4 fruit fly cellular contexts compared by ENCODE assay signal in the genomic region with DNA sequence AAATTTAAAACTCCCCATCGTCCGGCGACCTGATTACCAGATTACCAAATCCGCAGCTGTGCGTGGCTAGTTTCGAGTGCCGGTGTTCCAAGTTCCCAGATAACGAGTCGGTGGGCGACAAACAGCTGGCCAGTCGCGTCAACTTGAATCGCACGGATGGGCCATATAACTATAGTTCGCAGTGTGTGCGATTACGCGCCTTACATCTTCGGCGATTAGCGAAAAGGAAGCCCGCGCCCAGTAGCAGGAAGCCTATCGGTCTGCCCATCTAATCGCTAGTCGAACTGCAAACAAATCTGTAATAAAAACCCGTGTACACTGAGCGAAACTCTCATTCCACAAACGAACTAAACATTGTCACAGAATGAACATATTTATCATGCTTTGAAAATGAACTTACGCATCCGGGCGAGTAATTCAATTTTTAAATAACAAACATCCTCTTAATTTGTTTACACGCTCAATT.
TF ChIP-seq lines count a peak whose summit lies in the region.

No protein-coding gene starts in this region.

- TF ChIP-seq CTCF in whole organism, embryonic (GFP tag; optimal IDR thresholded peaks at IDR 0.05; lab: Kevin White, UChicago): no peak

TF ChIP-seq in whole organism, embryonic, 481 proteins besides CTCF, POLR2A, EP300 and RAD21 (continues in another document):
- TF ChIP-seq chinmo (GFP tag; IDR thresholded peaks at IDR 0.05; lab: Robert Waterston, UW; ENCODE audit: partially characterized antibody) (no peak), grn (GFP tag; optimal IDR thresholded peaks at IDR 0.05; lab: Kevin White, UChicago) (peak; percentile 74), peb (GFP tag; IDR thresholded peaks at IDR 0.05; lab: Robert Waterston, UW) (no peak), CoRest (tag; optimal IDR thresholded peaks at IDR 0.05; lab: Kevin White, UChicago) (no peak), CG30403 (GFP tag; optimal IDR thresholded peaks at IDR 0.05; lab: Kevin White, UChicago) (peak; percentile 47), klu (GFP tag; IDR thresholded peaks at IDR 0.05; lab: Robert Waterston, UW) (no peak), MBD-R2 (GFP tag; IDR thresholded peaks at IDR 0.05; lab: Robert Waterston, UW) (no peak), CG10147 (GFP tag; optimal IDR thresholded peaks at IDR 0.05; lab: Kevin White, UChicago) (no peak), Spps (tag; optimal IDR thresholded peaks at IDR 0.05; lab: Kevin White, UChicago) (no peak), NK7.1 (GFP tag; optimal IDR thresholded peaks at IDR 0.05; lab: Kevin White, UChicago) (no peak), CG10431 (GFP tag; optimal IDR thresholded peaks at IDR 0.05; lab: Kevin White, UChicago) (no peak), Ptx1 (GFP tag; IDR thresholded peaks at IDR 0.05; lab: Robert Waterston, UW) (no peak), bigmax (GFP tag; optimal IDR thresholded peaks at IDR 0.05; lab: Kevin White, UChicago) (no peak), Hand (GFP tag; optimal IDR thresholded peaks at IDR 0.05; lab: Kevin White, UChicago) (no peak), CG7271 (tag; optimal IDR thresholded peaks at IDR 0.05; lab: Kevin White, UChicago) (no peak), Rfx (GFP tag; IDR thresholded peaks at IDR 0.05; lab: Robert Waterston, UW) (peak; percentile 21), CG17186 (GFP tag; optimal IDR thresholded peaks at IDR 0.05; lab: Kevin White, UChicago) (no peak), lab (GFP tag; optimal IDR thresholded peaks at IDR 0.05; lab: Kevin White, UChicago) (peak; percentile 41), Scr (GFP tag; IDR thresholded peaks at IDR 0.05; lab: Robert Waterston, UW; ENCODE audit: partially characterized antibody) (peak; percentile 15; the same call in 1 of the 2 replicates), CG2120 (GFP tag; optimal IDR thresholded peaks at IDR 0.05; lab: Kevin White, UChicago) (peak; percentile 61), ap (GFP tag; IDR thresholded peaks at IDR 0.05; lab: Robert Waterston, UW) (no peak)

TF ChIP-seq in whole organism, prepupa, 60 proteins besides CTCF, POLR2A, EP300 and RAD21:
- TF ChIP-seq CG6163 (GFP tag; IDR thresholded peaks at IDR 0.05; lab: Robert Waterston, UW) (0 out of 3 replicates have a peak, but pooled peaks have one; percentile 10), eg (GFP tag; IDR thresholded peaks at IDR 0.05; lab: Robert Waterston, UW) (peak; percentile 57; the same call in 1 of the 3 replicates), fkh (GFP tag; optimal IDR thresholded peaks at IDR 0.05; lab: Kevin White, UChicago) (peak; percentile 6), Hr4 (GFP tag; optimal IDR thresholded peaks at IDR 0.05; lab: Kevin White, UChicago) (peak; percentile 36), Hr39 (GFP tag; optimal IDR thresholded peaks at IDR 0.05; lab: Kevin White, UChicago) (no peak), acj6 (GFP tag; optimal IDR thresholded peaks at IDR 0.05; lab: Kevin White, UChicago) (no peak), pdm3 (GFP tag; optimal IDR thresholded peaks at IDR 0.05; lab: Kevin White, UChicago) (peak; percentile 5), Eip78C (GFP tag; lab: Kevin White, UChicago) (peak; percentile 31), CG32006 (GFP tag; optimal IDR thresholded peaks at IDR 0.05; lab: Kevin White, UChicago) (peak; percentile 43), fd59A (GFP tag; optimal IDR thresholded peaks at IDR 0.05; lab: Kevin White, UChicago) (no peak), spab (GFP tag; optimal IDR thresholded peaks at IDR 0.05; lab: Kevin White, UChicago) (no peak), achi (GFP tag; optimal IDR thresholded peaks at IDR 0.05; lab: Kevin White, UChicago) (peak; percentile 5)

TF ChIP-seq in whole organism, pupa, 21 proteins besides CTCF, POLR2A, EP300 and RAD21:
- TF ChIP-seq CG8159 (tag; optimal IDR thresholded peaks at IDR 0.05; lab: Kevin White, UChicago) (no peak), EcR (GFP tag; optimal IDR thresholded peaks at IDR 0.05; lab: Kevin White, UChicago) (no peak), fd96Ca (GFP tag; IDR thresholded peaks at IDR 0.05; lab: Robert Waterston, UW) (no peak), CG8301 (tag; optimal IDR thresholded peaks at IDR 0.05; lab: Kevin White, UChicago) (peak; percentile 3), gl (tag; optimal IDR thresholded peaks at IDR 0.05; lab: Kevin White, UChicago) (no peak), rn (GFP tag; IDR thresholded peaks at IDR 0.05; lab: Robert Waterston, UW) (no peak), Pif1A (GFP tag; optimal IDR thresholded peaks at IDR 0.05; lab: Kevin White, UChicago) (no peak), D1 (tag; optimal IDR thresholded peaks at IDR 0.05; lab: Kevin White, UChicago) (no peak), CG15710 (tag; optimal IDR thresholded peaks at IDR 0.05; lab: Kevin White, UChicago) (no peak), CG32121 (GFP tag; IDR thresholded peaks at IDR 0.05; lab: Robert Waterston, UW) (no peak), CG10348 (GFP tag; IDR thresholded peaks at IDR 0.05; lab: Robert Waterston, UW) (no peak), CG13204 (GFP tag; optimal IDR thresholded peaks at IDR 0.05; lab: Kevin White, UChicago) (no peak), Ets98B (GFP tag; IDR thresholded peaks at IDR 0.05; lab: Robert Waterston, UW) (peak; percentile 29; the same call in 1 of the 2 replicates), CG17806 (tag; optimal IDR thresholded peaks at IDR 0.05; lab: Kevin White, UChicago) (no peak), CG14655 (GFP tag; optimal IDR thresholded peaks at IDR 0.05; lab: Kevin White, UChicago) (peak; percentile 5), CG4496 (GFP tag; IDR thresholded peaks at IDR 0.05; lab: Robert Waterston, UW) (peak; percentile 56; the same call in 2 of the 3 replicates), CG9948 (tag; optimal IDR thresholded peaks at IDR 0.05; lab: Kevin White, UChicago) (no peak)

TF ChIP-seq in whole organism, wandering third instar larva, 38 proteins besides CTCF, POLR2A, EP300 and RAD21:
- TF ChIP-seq Sp1 (GFP tag; optimal IDR thresholded peaks at IDR 0.05; lab: Kevin White, UChicago) (no peak), psq (GFP tag; optimal IDR thresholded peaks at IDR 0.05; lab: Kevin White, UChicago) (no peak), dl (GFP tag; optimal IDR thresholded peaks at IDR 0.05; lab: Kevin White, UChicago; ENCODE audit: insufficient read depth in 1 of 2, partially characterized antibody in 2 of 2) (no peak), OdsH (GFP tag; optimal IDR thresholded peaks at IDR 0.05; lab: Kevin White, UChicago) (peak; percentile 1), CG32264 (GFP tag; optimal IDR thresholded peaks at IDR 0.05; lab: Kevin White, UChicago) (no peak), Jra (GFP tag; optimal IDR thresholded peaks at IDR 0.05; lab: Kevin White, UChicago) (no peak), dmrt93B (GFP tag; optimal IDR thresholded peaks at IDR 0.05; lab: Kevin White, UChicago) (no peak), ey (GFP tag; optimal IDR thresholded peaks at IDR 0.05; lab: Kevin White, UChicago) (no peak), foxo (GFP tag; optimal IDR thresholded peaks at IDR 0.05; lab: Kevin White, UChicago) (peak in 1 of 2 experiments; percentile 7), CG9705 (GFP tag; optimal IDR thresholded peaks at IDR 0.05; lab: Kevin White, UChicago) (no peak), Mio (GFP tag; optimal IDR thresholded peaks at IDR 0.05; lab: Kevin White, UChicago) (no peak), Hr83 (GFP tag; optimal IDR thresholded peaks at IDR 0.05; lab: Kevin White, UChicago; ENCODE audit: poor library complexity, severe bottlenecking) (no peak), woc (GFP tag; optimal IDR thresholded peaks at IDR 0.05; lab: Kevin White, UChicago) (no peak), Dfd (GFP tag; optimal IDR thresholded peaks at IDR 0.05; lab: Kevin White, UChicago) (no peak)
